Worm (Caenorhabditis elegans) whole organism, early embryonic: ENCODE results near the gene M04D8.7.

Experiments used
- ama-1 ChIP-seq: fragments of 150-350 bp; optimal IDR thresholded peaks from 2 replicates; lab custom pipeline; 2014
- flt-1 ChIP-seq: fragments of 200-800 bp; sonication (Bioruptor generic); IDR thresholded peaks from 2 replicates; pipeline ENCODE4 v1.3.6; 2022; ENCODE audit warnings: missing genetic modification characterization, missing compliant biosample characterization
- hmg-4 ChIP-seq: fragments of 200-800 bp; sonication (Bioruptor generic); optimal IDR thresholded peaks from 2 replicates; lab custom pipeline; 2018; ENCODE audit warnings: mild to moderate bottlenecking, missing genetic modification characterization, missing compliant biosample characterization

ce11 chrIII:10010117-10010516 lies 27.1 kb upstream of the M04D8.7 start, which contains the start of gene fbxa-155:
- TF ChIP-seq flt-1 (GFP tag; lab: Robert Waterston, UW) (no peak), hmg-4 (GFP tag; lab: Kevin White, UChicago) (no peak), ama-1 (no peak)
